Worm (Caenorhabditis elegans) whole organism, dauer: ENCODE results near the gene Y38E10A.8.

Source experiments
- unc-62 ChIP-seq: sonication (generic microtip); optimal IDR thresholded peaks from 2 replicates; lab custom pipeline; 2017; ENCODE audit warnings: missing biosample characterization, missing genetic modification reagents, missing genetic modification characterization

Gene Y38E10A.8

DNA sequence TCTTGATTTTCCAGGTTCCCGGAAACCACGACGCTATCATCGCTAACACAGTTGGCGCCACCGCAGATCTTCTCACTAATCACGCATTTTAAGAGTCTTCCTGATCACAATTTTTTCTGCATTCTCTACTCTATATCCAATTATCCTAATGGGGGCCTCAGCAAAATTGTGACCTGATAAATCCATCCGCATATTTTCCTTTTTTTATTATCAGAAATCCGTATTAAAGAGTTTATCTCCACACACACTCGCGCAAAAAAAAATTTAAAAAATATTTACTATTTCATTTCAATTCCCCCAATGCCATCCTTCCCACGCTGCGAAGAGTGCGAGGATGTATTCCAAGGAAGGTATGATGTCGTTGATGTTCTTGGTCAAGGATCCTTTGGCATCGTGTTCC lies at the start of gene Y38E10A.8:
Y38E10A.8 (plus strand) TSS at position 301 of the 400 bp plus-strand sequence.
- TF ChIP-seq unc-62 (GFP tag; lab: Kevin White, UChicago), result no peak

DNA sequence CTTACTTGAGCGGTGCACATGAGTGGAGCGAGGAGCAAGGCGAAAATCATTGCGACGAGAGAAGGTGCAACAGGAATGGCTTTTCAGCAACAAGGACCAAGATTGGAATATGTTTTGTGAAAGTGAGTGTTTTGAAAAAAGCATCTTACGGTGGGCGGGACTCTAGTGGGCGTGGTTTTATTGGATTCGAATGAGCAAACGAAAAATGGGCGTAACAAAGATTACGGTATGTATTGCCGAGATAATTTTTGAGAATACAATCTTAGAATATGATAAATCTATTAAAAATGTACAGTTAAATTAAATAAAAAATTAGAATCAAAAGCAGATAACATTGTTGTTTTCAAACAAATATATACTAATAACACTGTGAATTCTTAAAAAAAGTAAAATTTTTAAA lies 46.8 kb upstream of the Y38E10A.8 start, which contains the start of gene F49C5.12:
F49C5.12 (minus strand) TSS at position 101 of the 400 bp plus-strand sequence.
- TF ChIP-seq unc-62 (GFP tag; lab: Kevin White, UChicago), result no peak

DNA sequence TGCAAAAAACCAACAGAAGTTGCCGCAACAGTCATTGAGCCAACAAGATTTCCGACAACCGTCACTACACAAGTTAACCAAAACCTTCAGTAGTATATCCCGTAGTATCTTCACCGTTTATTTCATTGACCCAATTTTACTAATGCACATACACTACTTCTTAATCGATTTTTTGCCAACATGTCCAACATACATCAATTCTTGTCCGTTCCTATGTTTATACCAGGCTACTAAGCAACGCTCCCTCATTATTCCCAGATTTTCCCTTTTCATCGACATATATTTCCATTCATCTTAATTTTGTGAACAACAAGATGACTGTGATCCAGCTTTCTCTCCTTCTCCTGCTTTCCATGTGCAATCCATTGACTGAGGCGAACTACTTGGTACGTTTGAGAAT lies 41.1 kb upstream of the Y38E10A.8 start, which contains the start of gene F49C5.7:
F49C5.7 (plus strand) TSS at position 301 of the 400 bp plus-strand sequence.
- TF ChIP-seq unc-62 (GFP tag; lab: Kevin White, UChicago), result no peak

DNA sequence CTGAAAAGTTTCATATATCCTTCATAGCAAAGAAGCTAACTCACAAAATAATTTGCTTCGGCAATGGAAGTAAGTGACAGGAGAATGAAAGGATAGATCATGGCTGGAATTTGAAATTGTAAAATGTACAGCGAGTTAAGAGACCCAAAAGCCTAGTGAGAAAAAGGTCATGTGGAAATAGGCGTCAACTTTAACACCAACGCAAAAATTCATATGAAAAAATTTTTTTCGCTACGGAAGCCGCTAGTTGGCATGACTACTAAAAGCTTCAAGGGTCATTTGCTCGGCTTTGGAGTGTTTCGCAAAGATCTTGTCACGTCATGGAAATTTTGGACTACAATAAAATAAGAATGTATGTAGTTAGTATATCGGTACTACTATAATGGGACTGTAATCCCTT lies 36.5 kb upstream of the Y38E10A.8 start, which contains the start of gene Y38E10A.1:
Y38E10A.1 (minus strand) TSS at position 101 of the 400 bp plus-strand sequence.
- TF ChIP-seq unc-62 (GFP tag; lab: Kevin White, UChicago), result no peak

DNA sequence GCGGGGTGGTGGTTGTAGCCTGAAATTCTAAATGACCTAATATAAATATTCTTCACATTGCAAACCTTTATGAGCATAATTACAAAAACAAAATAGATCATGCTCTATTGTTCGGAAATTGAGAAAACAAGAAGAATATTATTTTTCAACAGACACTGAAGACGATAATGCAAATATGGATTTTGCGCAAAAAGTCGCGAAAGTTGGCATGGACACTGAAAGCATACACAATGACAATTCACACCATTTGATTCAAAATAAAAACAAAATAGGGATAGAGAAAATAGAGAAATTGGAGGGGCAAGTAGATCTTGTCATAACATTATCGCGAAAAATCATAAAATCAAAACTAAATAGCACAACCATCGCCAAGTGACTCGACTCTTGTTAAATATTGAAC lies 34.2 kb upstream of the Y38E10A.8 start, which contains the start of gene Y38E10A.35:
Y38E10A.35 (minus strand) TSS at position 101 of the 400 bp plus-strand sequence.
- no peak for TF ChIP-seq unc-62 (GFP tag; lab: Kevin White, UChicago)

DNA sequence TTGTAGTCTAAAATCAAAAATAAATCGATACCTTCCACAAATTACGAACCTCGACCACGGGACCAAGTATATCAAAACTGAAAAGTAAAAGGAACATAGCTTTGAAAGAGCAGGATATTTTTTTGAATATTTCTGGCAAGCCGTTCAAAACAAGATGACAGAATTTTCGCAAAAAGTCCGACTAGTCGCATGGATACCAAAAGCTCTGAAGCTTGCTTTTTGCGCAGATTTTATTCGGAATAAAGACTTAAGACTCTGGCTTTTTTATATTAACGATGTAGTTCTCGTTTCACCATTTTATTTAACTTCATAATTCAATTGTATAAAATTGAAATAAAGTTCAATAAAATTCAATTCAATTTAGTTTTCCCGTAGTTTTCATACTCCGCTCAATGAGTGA lies 33.5 kb upstream of the Y38E10A.8 start, which contains the start of gene Y38E10A.2:
Y38E10A.2 (minus strand) TSS at position 101 of the 400 bp plus-strand sequence.
- TF ChIP-seq unc-62 (GFP tag; lab: Kevin White, UChicago), result no peak

DNA sequence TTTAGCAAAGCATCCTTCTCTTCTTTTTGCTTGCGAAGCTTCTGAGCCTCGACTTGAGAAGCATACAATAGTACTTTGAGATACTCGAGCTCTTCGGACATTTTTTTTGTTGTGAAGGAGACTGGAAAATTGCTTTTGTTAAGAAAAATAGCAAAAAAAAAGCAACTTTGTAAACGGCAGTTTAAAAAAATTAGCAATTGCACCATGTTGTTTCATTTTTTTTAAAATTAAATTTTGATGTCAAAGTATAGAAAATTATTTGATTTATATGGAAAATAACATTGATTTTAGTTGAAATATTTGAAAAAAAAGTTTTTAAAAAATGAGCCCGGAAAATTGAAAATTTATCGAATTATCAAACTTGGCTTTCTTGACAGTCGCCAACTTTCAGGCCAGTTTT lies 32.3 kb upstream of the Y38E10A.8 start, which contains the start of gene Y38E10A.3:
Y38E10A.3 (minus strand) TSS at position 101 of the 400 bp plus-strand sequence.
- TF ChIP-seq unc-62 (GFP tag; lab: Kevin White, UChicago), result no peak

DNA sequence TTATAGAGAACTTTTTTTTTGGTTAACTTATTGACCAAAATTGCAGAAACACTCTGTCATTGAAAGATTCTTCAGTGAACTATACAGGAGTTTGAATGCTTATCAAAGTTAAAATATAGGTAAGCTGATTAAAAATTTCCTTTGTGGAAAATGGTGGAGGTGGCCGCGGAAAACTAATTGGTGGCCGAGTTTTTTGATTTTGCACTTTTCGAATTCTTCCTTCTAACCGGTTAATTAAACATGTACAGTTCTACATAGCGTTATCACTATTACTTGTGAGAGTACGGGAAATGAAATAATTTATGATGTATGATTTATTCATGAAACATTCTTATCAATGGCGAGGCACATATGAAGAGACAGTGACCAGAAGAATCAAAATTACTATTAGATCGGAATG lies 29.2 kb upstream of the Y38E10A.8 start, which contains the start of gene clec-8:
clec-8 (minus strand) TSS at position 308 of the 400 bp plus-strand sequence.
- TF ChIP-seq unc-62 (GFP tag; lab: Kevin White, UChicago), result no peak

DNA sequence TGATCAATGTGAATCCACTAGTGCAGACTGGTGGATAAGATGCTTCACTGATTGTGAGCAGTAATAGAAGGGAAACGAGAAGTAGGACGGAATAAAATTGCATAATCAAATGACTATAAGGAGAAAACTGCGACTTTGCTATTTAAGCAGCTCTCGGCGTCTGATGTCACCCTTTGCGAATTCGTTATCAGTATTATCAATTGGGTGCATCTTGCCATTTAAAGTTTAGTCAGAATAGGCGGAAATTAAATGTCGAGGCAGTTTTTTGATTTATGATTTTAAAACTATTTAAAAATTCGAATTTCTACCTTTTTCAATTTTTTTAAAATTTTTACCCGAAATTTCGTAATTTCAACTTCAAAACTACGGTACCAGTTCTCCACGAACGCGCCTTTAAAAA lies 26.0 kb upstream of the Y38E10A.8 start, which contains the start of gene clec-4:
clec-4 (minus strand) TSS at position 162 of the 400 bp plus-strand sequence.
- TF ChIP-seq unc-62 (GFP tag; lab: Kevin White, UChicago), result no peak

DNA sequence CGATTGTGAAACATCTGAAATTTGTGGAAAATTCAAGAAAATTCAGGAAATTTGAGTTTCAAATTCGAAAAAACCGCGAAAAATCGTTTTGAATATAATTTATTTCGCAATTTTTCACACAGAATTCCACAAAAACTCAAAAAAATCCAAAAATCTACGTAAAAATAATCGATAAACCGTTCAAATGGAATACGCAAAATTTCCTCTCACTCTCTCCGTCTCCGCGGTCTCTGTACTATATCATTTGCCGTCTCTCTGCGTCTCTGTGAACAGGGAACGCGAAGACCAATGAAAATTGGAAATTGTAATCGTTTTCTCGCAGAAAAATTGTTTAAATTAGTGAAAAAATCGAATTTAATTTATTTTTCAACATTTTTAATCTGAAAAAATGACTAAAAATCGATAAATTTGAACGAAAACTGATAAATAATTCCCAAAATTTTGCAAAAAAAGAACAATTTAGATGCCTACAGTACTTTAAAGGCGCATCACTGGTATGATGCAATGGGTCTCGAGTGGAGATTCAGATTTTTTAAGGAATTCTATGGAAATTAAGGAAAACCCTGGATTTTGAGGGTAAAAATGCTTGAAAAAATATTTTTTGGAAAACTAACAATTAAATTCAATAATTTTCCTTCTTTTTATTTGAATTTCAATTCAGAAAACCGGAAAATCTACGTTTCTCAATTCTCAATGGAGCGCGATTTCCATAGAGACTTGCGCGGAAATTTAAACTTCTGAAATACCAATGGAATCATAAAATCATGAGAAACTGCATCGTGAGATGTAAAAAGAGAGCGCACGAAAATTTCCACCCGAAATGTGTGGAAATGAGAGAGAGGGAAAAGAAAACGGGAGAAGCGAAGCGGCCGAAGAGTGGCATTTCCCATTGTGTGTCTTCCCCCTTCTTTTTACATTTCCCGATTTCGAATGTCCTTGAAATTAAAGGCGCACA lies 3.1 kb upstream of the Y38E10A.8 start, which contains the start of the genes ceh-100 and lips-15:
ceh-100 (minus strand) TSS at position 14 of the 955 bp plus-strand sequence.
lips-15 (plus strand) TSS at position 720 of the 955 bp plus-strand sequence.
- no peak for TF ChIP-seq unc-62 (GFP tag; lab: Kevin White, UChicago)

DNA sequence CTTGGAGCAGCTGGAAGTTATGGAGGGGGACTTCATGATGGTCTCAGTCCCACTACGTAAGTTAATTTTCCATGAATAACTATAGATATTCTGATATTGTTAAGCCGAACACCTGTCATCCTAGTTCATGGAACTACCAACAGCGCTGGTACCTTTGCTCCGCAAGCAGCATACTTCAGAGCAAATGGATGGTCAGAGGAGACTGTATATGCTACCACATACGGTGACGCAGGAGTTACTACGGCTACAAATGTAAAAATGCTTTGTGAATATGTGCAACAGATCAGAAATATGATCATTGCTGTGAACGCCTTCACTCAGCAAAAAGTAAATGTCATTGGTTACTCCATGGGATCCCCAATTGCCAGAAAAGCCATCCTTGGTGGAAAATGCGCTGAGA lies 892 bp upstream of the Y38E10A.8 start:
- no peak for TF ChIP-seq unc-62 (GFP tag; lab: Kevin White, UChicago)

DNA sequence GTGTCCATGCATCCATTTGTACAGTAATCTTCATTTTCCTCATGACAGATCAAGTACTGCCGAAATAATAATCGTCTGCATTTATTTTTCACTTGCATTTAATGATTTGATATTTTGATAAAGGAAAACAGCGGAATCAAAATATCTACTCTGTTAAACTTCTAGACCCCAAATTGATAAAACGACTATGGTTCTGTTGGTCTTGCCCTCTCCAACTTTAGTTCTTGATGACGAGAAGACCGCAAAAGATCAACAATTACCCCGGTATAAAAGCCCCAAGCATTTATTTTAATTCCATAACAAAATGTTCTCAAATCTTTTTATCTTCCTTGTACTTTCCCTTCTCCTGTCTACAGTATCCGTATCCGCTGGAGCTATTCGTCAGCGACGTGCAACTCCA lies 1.7 kb downstream of the Y38E10A.8 start, which contains the start of gene Y38E10A.9:
Y38E10A.9 (plus strand) TSS at position 301 of the 400 bp plus-strand sequence.
- no peak for TF ChIP-seq unc-62 (GFP tag; lab: Kevin White, UChicago)

DNA sequence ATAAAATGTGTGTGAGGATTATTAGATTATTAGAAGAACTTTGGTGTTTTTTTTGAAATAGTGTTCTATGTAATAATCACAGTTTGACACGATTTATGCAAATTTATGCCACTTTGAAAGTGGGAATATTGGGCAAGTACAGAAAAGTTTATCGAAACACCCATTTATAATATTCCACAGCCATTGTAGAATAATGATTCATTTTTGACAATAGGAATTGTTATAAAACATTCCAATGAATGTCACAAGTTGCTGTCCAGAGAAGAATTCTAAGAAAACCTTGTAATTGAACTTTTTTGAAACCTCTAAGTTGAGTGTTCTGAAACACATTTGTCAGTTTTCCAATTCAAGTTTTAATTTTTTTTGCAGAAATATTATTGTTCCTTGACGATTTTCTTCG lies 5.2 kb downstream of the Y38E10A.8 start, which contains the start of gene nspe-4:
nspe-4 (plus strand) TSS at position 301 of the 400 bp plus-strand sequence.
- TF ChIP-seq unc-62 (GFP tag; lab: Kevin White, UChicago), result no peak

DNA sequence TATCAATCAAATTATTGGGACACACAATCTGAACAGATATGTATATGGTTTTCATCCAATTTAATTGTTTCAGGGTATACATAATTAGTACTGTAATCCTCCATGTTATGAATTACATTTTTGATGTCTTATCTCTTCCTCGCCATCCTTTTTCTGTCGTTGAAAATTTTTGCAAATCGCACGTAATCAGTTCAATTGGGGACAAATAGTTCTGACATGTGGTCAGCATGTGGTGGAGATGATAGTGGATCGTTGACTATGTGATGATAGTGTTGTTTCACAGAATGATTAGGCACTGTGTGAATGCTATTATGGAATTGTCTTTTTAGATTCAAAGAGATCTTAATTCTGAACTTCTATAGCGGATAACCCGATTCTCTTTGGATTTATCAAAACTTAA lies 8.4 kb downstream of the Y38E10A.8 start:
- TF ChIP-seq unc-62 (GFP tag; lab: Kevin White, UChicago), result no peak

DNA sequence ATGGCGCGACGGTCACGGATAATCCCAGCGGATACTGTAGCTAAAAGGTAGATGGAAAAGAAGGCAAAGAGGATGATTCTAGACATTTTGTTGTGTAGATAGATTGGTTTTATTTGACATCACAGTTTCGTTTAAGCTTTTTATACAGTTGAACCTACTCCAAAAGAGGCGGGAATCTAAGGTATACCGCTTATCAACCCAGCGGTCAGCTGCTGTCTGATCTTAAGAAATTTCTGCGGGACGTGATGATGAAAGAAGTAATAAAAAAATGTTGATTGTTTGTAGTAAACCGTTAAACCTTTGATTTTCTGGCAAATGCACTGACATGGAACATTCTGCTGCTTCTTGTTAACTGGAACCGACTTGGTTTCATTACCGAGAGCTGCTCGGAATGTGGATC lies 9.1 kb downstream of the Y38E10A.8 start, which contains the start of gene nspe-6:
nspe-6 (minus strand) TSS at position 101 of the 400 bp plus-strand sequence.
- no peak for TF ChIP-seq unc-62 (GFP tag; lab: Kevin White, UChicago)
